Fruit fly (Drosophila melanogaster) whole organism, embryonic: ENCODE data around the gene cv-c.

Source experiments
- Asciz ChIP-seq: fragments of 200-800 bp; sonication (Bioruptor generic); optimal IDR thresholded peaks from 2 replicates; lab custom pipeline; 2017; ENCODE audit warnings: missing biosample characterization, mild to moderate bottlenecking, missing genetic modification characterization, missing genetic modification reagents
- Awh ChIP-seq: fragments of 200-800 bp; sonication (Bioruptor generic); IDR thresholded peaks from 2 replicates; pipeline ENCODE4, ENCODE4 v1.3.6; 2022; ENCODE audit warnings: missing biosample characterization, missing genetic modification characterization
- Bteb2 ChIP-seq: fragments of 200-800 bp; sonication (Bioruptor generic); optimal IDR thresholded peaks from 2 replicates; lab custom pipeline; 2016; ENCODE audit warnings: missing biosample characterization, missing genetic modification characterization
- CG10267 ChIP-seq: fragments of 200-800 bp; sonication (Bioruptor generic); optimal IDR thresholded peaks from 2 replicates; lab custom pipeline; 2018; ENCODE audit warnings: missing biosample characterization, mild to moderate bottlenecking, missing genetic modification characterization, moderate library complexity
- CG11696 ChIP-seq: fragments of 200-800 bp; sonication (Bioruptor generic); IDR thresholded peaks from 2 replicates; pipeline ENCODE4 v1.3.6; 2022; ENCODE audit warnings: missing biosample characterization, missing genetic modification characterization
- CG14860 ChIP-seq: fragments of 200-800 bp; sonication (Bioruptor generic); IDR thresholded peaks from 3 replicates; pipeline ENCODE4 v1.3.6; 2022; ENCODE audit warnings: missing biosample characterization, missing genetic modification characterization; ENCODE audit not compliant: partially characterized antibody
- CG15479 ChIP-seq: fragments of 200-800 bp; sonication (Bioruptor generic); optimal IDR thresholded peaks from 3 replicates; lab custom pipeline; 2019; ENCODE audit warnings: missing biosample characterization, mild to moderate bottlenecking, missing genetic modification characterization, moderate library complexity
- CG17359 ChIP-seq: fragments of 200-800 bp; sonication (Bioruptor generic); optimal IDR thresholded peaks from 3 replicates; lab custom pipeline; 2018; ENCODE audit warnings: missing biosample characterization, mild to moderate bottlenecking, missing genetic modification characterization, moderate library complexity
- CG17385 ChIP-seq: fragments of 200-800 bp; sonication (Bioruptor generic); optimal IDR thresholded peaks from 3 replicates; lab custom pipeline; 2018; ENCODE audit warnings: missing biosample characterization, mild to moderate bottlenecking, missing genetic modification characterization
- CG17802 ChIP-seq: fragments of 200-800 bp; sonication (Bioruptor generic); optimal IDR thresholded peaks from 2 replicates; lab custom pipeline; 2018; ENCODE audit warnings: missing biosample characterization, mild to moderate bottlenecking, missing genetic modification characterization, moderate library complexity
- CG18011 ChIP-seq: fragments of 200-800 bp; sonication (Bioruptor generic); optimal IDR thresholded peaks from 2 replicates; lab custom pipeline; 2017; ENCODE audit warnings: missing biosample characterization, missing genetic modification characterization, mild to moderate bottlenecking, moderate library complexity, missing genotype
- CG2202 ChIP-seq: fragments of 200-800 bp; sonication (Bioruptor generic); optimal IDR thresholded peaks from 2 replicates; lab custom pipeline; 2018; ENCODE audit warnings: missing biosample characterization, mild to moderate bottlenecking, missing genetic modification characterization
- CG34376 ChIP-seq: fragments of 200-800 bp; sonication (Bioruptor generic); optimal IDR thresholded peaks from 2 replicates; lab custom pipeline; 2018; ENCODE audit warnings: missing biosample characterization, mild to moderate bottlenecking, missing genetic modification characterization
- CG3995 ChIP-seq: fragments of 200-800 bp; sonication (Bioruptor generic); optimal IDR thresholded peaks from 3 replicates; lab custom pipeline; 2016; ENCODE audit warnings: missing biosample characterization, missing genetic modification characterization
- CG4424 ChIP-seq: fragments of 200-800 bp; sonication (Bioruptor generic); optimal IDR thresholded peaks from 3 replicates; lab custom pipeline; 2016; ENCODE audit warnings: missing biosample characterization, missing genetic modification characterization
- D19A ChIP-seq: fragments of 200-800 bp; optimal IDR thresholded peaks from 3 replicates; lab custom pipeline; 2019; ENCODE audit warnings: missing biosample characterization, mild to moderate bottlenecking, missing genetic modification characterization, moderate library complexity
- Dfd ChIP-seq, 2 experiments: fragments of >200 bp; optimal IDR thresholded peaks; 2 replicates each; lab custom pipeline; 2017; ENCODE audit warnings: missing biosample characterization in 2 of 2, missing genetic modification characterization in 2 of 2
- E2f1 ChIP-seq: fragments of 200-800 bp; sonication (Bioruptor generic); IDR thresholded peaks from 2 replicates; pipeline ENCODE4 v1.3.6; 2022; ENCODE audit warnings: missing biosample characterization, missing genetic modification characterization
- HLH3B ChIP-seq: fragments of 200-800 bp; sonication (Bioruptor generic); IDR thresholded peaks from 2 replicates; pipeline ENCODE4 v1.3.6; 2022; ENCODE audit warnings: missing biosample characterization, missing genetic modification characterization
- Hey ChIP-seq: fragments of 200-800 bp; sonication (Bioruptor generic); optimal IDR thresholded peaks from 3 replicates; lab custom pipeline; 2018; ENCODE audit warnings: missing biosample characterization, mild to moderate bottlenecking, missing genetic modification characterization
- Kr ChIP-seq: fragments of 200-800 bp; sonication (Bioruptor generic); optimal IDR thresholded peaks from 2 replicates; lab custom pipeline; 2017; ENCODE audit warnings: missing biosample characterization, mild to moderate bottlenecking, missing genetic modification characterization
- Lhr ChIP-seq: fragments of 200-800 bp; sonication (Bioruptor generic); optimal IDR thresholded peaks from 3 replicates; lab custom pipeline; 2017; ENCODE audit warnings: mild to moderate bottlenecking, missing biosample characterization, missing genetic modification reagents, missing genetic modification characterization
- Myb ChIP-seq: fragments of 200-800 bp; sonication (Bioruptor generic); optimal IDR thresholded peaks from 2 replicates; lab custom pipeline; 2016; ENCODE audit warnings: missing biosample characterization, missing genetic modification characterization
- Sin3A ChIP-seq: fragments of >200 bp; optimal IDR thresholded peaks from 2 replicates; lab custom pipeline; 2018
- Six4 ChIP-seq: fragments of 200-800 bp; sonication (Bioruptor generic); optimal IDR thresholded peaks from 2 replicates; lab custom pipeline; 2016; ENCODE audit warnings: missing biosample characterization, missing genetic modification characterization
- Vsx1 ChIP-seq: fragments of 200-800 bp; sonication (Bioruptor generic); optimal IDR thresholded peaks from 2 replicates; lab custom pipeline; 2017; ENCODE audit warnings: missing biosample characterization, mild to moderate bottlenecking, missing genetic modification characterization, missing genetic modification reagents
- ase ChIP-seq: fragments of 200-800 bp; sonication (Bioruptor generic); IDR thresholded peaks from 3 replicates; pipeline ENCODE4 v1.3.6; 2022; ENCODE audit warnings: missing biosample characterization, missing genetic modification characterization
- bigmax ChIP-seq: fragments of 200-800 bp; sonication (Bioruptor generic); optimal IDR thresholded peaks from 2 replicates; lab custom pipeline; 2018; ENCODE audit warnings: missing biosample characterization, mild to moderate bottlenecking, missing genetic modification characterization
- cato ChIP-seq: fragments of 200-800 bp; sonication (Bioruptor generic); optimal IDR thresholded peaks from 2 replicates; lab custom pipeline; 2016; ENCODE audit warnings: missing biosample characterization, missing genetic modification characterization, borderline replicate concordance
- ci ChIP-seq: fragments of 200-800 bp; sonication (Bioruptor generic); IDR thresholded peaks from 3 replicates; pipeline ENCODE4 v1.3.6; 2022; ENCODE audit warnings: missing biosample characterization, missing genetic modification characterization
- disco-r ChIP-seq: fragments of 200-800 bp; sonication (Bioruptor generic); optimal IDR thresholded peaks from 2 replicates; lab custom pipeline; 2016; ENCODE audit warnings: missing biosample characterization, missing genetic modification characterization
- esg ChIP-seq: fragments of 200-800 bp; sonication (Bioruptor generic); conservative IDR thresholded peaks from 2 replicates; pipeline ENCODE4 v1.3.6; 2022; ENCODE audit warnings: missing biosample characterization, missing genetic modification characterization
- ewg ChIP-seq: fragments of 200-800 bp; sonication (Bioruptor generic); optimal IDR thresholded peaks from 3 replicates; lab custom pipeline; 2017; ENCODE audit warnings: mild to moderate bottlenecking, missing biosample characterization, missing genetic modification reagents, missing genetic modification characterization
- eyg ChIP-seq: fragments of 200-800 bp; sonication (Bioruptor generic); optimal IDR thresholded peaks from 3 replicates; lab custom pipeline; 2016; ENCODE audit warnings: missing biosample characterization, missing genetic modification characterization
- fd64A ChIP-seq: fragments of 200-800 bp; sonication (Bioruptor generic); optimal IDR thresholded peaks from 3 replicates; lab custom pipeline; 2018; ENCODE audit warnings: missing biosample characterization, mild to moderate bottlenecking, missing genetic modification characterization
- gcm2 ChIP-seq: fragments of 200-800 bp; sonication (Bioruptor generic); optimal IDR thresholded peaks from 2 replicates; lab custom pipeline; 2016; ENCODE audit warnings: missing biosample characterization, missing genetic modification characterization
- kah ChIP-seq: fragments of 200-800 bp; sonication (Bioruptor generic); optimal IDR thresholded peaks from 2 replicates; lab custom pipeline; 2018; ENCODE audit warnings: missing biosample characterization, mild to moderate bottlenecking, missing genetic modification characterization
- lab ChIP-seq: fragments of 200-800 bp; sonication (Bioruptor generic); optimal IDR thresholded peaks from 3 replicates; lab custom pipeline; 2017; ENCODE audit warnings: missing biosample characterization, missing genetic modification characterization, mild to moderate bottlenecking, moderate library complexity, missing genetic modification reagents
- lbe ChIP-seq: fragments of 200-800 bp; sonication (Bioruptor generic); optimal IDR thresholded peaks from 2 replicates; lab custom pipeline; 2016; ENCODE audit warnings: missing biosample characterization, mild to moderate bottlenecking, missing genetic modification characterization
- lilli ChIP-seq: fragments of 200-800 bp; sonication (Bioruptor generic); optimal IDR thresholded peaks from 3 replicates; lab custom pipeline; 2016; ENCODE audit warnings: missing biosample characterization, missing genetic modification characterization
- lov ChIP-seq, 2 experiments: fragments of 200-800 bp in 1 of 2; fragments of >200 bp in 1 of 2; sonication (Bioruptor generic) in 1 of 2; IDR thresholded peaks in 1 of 2; optimal IDR thresholded peaks in 1 of 2; 2 replicates in 1 of 2; 3 replicates in 1 of 2; pipeline versions ENCODE4 v1.3.6 to Lab custom; 2017 to 2022; ENCODE audit warnings: missing biosample characterization in 1 of 2, missing genetic modification characterization in 1 of 2
- mirr ChIP-seq: fragments of 200-800 bp; sonication (Bioruptor generic); optimal IDR thresholded peaks from 3 replicates; lab custom pipeline; 2018; ENCODE audit warnings: missing biosample characterization, mild to moderate bottlenecking, missing genetic modification characterization
- pnt ChIP-seq: fragments of 200-800 bp; sonication (Bioruptor generic); optimal IDR thresholded peaks from 3 replicates; lab custom pipeline; 2016; ENCODE audit warnings: missing biosample characterization, missing genetic modification characterization
- pros ChIP-seq: fragments of 200-800 bp; sonication (Bioruptor generic); optimal IDR thresholded peaks from 3 replicates; lab custom pipeline; 2019; ENCODE audit warnings: missing biosample characterization, mild to moderate bottlenecking, missing genetic modification characterization, moderate library complexity
- rib ChIP-seq: fragments of 200-800 bp; sonication (Bioruptor generic); IDR thresholded peaks from 2 replicates; pipeline ENCODE4 v1.3.6; 2022; ENCODE audit warnings: missing biosample characterization, missing genetic modification characterization
- sens-2 ChIP-seq: fragments of 200-800 bp; sonication (Bioruptor generic); IDR thresholded peaks from 2 replicates; pipeline ENCODE4 v1.3.6; 2022; ENCODE audit warnings: missing biosample characterization, missing genetic modification characterization
- shn ChIP-seq: fragments of 200-800 bp; sonication (Bioruptor generic); optimal IDR thresholded peaks from 3 replicates; lab custom pipeline; 2016; ENCODE audit warnings: missing biosample characterization, missing genetic modification characterization
- ssp ChIP-seq: fragments of 200-800 bp; sonication (Bioruptor generic); IDR thresholded peaks from 2 replicates; pipeline ENCODE4 v1.3.6; 2022; ENCODE audit warnings: missing biosample characterization, missing genetic modification characterization
- tna ChIP-seq: fragments of 200-800 bp; sonication (Bioruptor generic); IDR thresholded peaks from 2 replicates; pipeline ENCODE4 v1.3.6; 2022; ENCODE audit warnings: missing biosample characterization, missing genetic modification characterization; ENCODE audit not compliant: partially characterized antibody
- trh ChIP-seq: fragments of 200-800 bp; sonication (Bioruptor generic); optimal IDR thresholded peaks from 2 replicates; lab custom pipeline; 2016; ENCODE audit warnings: missing biosample characterization, missing genetic modification characterization

Gene cv-c

dm6 chr3R:14478438-14479033 lies 3.0 kb downstream of the cv-c start (continued):
- TF ChIP-seq trh (GFP tag; lab: Kevin White, UChicago) (peak; percentile 37), D19A (tag; lab: Kevin White, UChicago) (peak; percentile 88), CG17802 (tag; lab: Kevin White, UChicago) (no peak), rib (no peak), Six4 (peak; percentile 75), pros (GFP tag; lab: Kevin White, UChicago) (no peak), eyg (GFP tag; lab: Kevin White, UChicago) (no peak), bigmax (no peak), CG17359 (tag; lab: Kevin White, UChicago) (peak; percentile 78), CG18011 (GFP tag; lab: Kevin White, UChicago) (peak; percentile 20), esg (GFP tag; lab: Robert Waterston, UW) (peak; percentile 72), ci (GFP tag; lab: Robert Waterston, UW) (no peak), tna (no peak), Kr (GFP tag; lab: Kevin White, UChicago) (no peak), kah (peak; percentile 31), cato (GFP tag; lab: Kevin White, UChicago) (peak; percentile 64), Awh (peak; percentile 65; the same call in 1 of the 2 replicates), ewg (GFP tag; lab: Kevin White, UChicago) (peak; percentile 42), lbe (GFP tag; lab: Kevin White, UChicago) (no peak), lab (peak; percentile 80), Asciz (GFP tag; lab: Kevin White, UChicago) (peak; percentile 62), CG10267 (tag; lab: Kevin White, UChicago) (peak; percentile 89), CG17385 (peak; percentile 69), Bteb2 (GFP tag; lab: Kevin White, UChicago) (peak; percentile 44), CG15479 (GFP tag; lab: Kevin White, UChicago) (no peak), shn (GFP tag; lab: Kevin White, UChicago) (no peak), lov (optimal IDR thresholded peaks at IDR 0.05; lab: Kevin White, UChicago) (no peak), lov (GFP tag; IDR thresholded peaks at IDR 0.05; lab: Robert Waterston, UW) (no peak), HLH3B (GFP tag; lab: Robert Waterston, UW) (peak; percentile 75), CG11696 (GFP tag; lab: Robert Waterston, UW) (peak; percentile 65), Myb (GFP tag; lab: Kevin White, UChicago) (no peak), Sin3A (lab: Kevin White, UChicago) (no peak), Dfd (GFP tag; optimal IDR thresholded peaks at IDR 0.05; lab: Kevin White, UChicago) (no peak), Lhr (GFP tag; lab: Kevin White, UChicago) (peak; percentile 10), Hey (tag; lab: Kevin White, UChicago) (no peak), CG34376 (no peak), pnt (peak; percentile 9), CG4424 (peak; percentile 81), disco-r (no peak), CG14860 (no peak), lilli (peak; percentile 65), E2f1 (GFP tag; lab: Robert Waterston, UW) (peak; percentile 80), ase (GFP tag; lab: Robert Waterston, UW) (peak; percentile 57; the same call in 1 of the 3 replicates), mirr (no peak), sens-2 (GFP tag; lab: Robert Waterston, UW) (no peak), fd64A (GFP tag; lab: Kevin White, UChicago) (no peak), CG3995 (GFP tag; lab: Kevin White, UChicago) (no peak), ssp (GFP tag; lab: Robert Waterston, UW) (peak; percentile 72), CG2202 (tag; lab: Kevin White, UChicago) (peak; percentile 65), Vsx1 (GFP tag; lab: Kevin White, UChicago) (peak; percentile 30), gcm2 (GFP tag; lab: Kevin White, UChicago) (no peak)
